Fruit fly (Drosophila melanogaster) Kc167 (cell line): ENCODE results near the gene Cdc23.
"Not testable (repeated sequence)": the region's sequence is repeated elsewhere in the genome, so short reads cannot be mapped to it uniquely, and the experiment has no call there.

Source experiments
- Myc ChIP-seq: fragments of >200 bp; optimal IDR thresholded peaks from 2 replicates; lab custom pipeline; 2017; ENCODE audit warnings: missing external identifiers
- Sin3A ChIP-seq: fragments of >200 bp; optimal IDR thresholded peaks from 2 replicates; lab custom pipeline; 2018; ENCODE audit warnings: missing external identifiers
- h ChIP-seq: fragments of >200 bp; optimal IDR thresholded peaks from 3 replicates; lab custom pipeline; 2018; ENCODE audit warnings: missing external identifiers
- insv ChIP-seq: fragments of >200 bp; optimal IDR thresholded peaks from 3 replicates; lab custom pipeline; 2018; ENCODE audit warnings: missing external identifiers
- psq ChIP-seq: fragments of >200 bp; optimal IDR thresholded peaks from 2 replicates; lab custom pipeline; 2017; ENCODE audit warnings: missing external identifiers
- ttk ChIP-seq: sonication (Bioruptor generic); optimal IDR thresholded peaks from 2 replicates; lab custom pipeline; 2017; ENCODE audit warnings: missing external identifiers

The Cdc23 gene

dm6 chr2L:20431210-20431609 lies 27.9 kb upstream of the Cdc23 start:
- TF ChIP-seq Sin3A (lab: Kevin White, UChicago) = no peak
- TF ChIP-seq h (lab: Kevin White, UChicago) = no peak
- TF ChIP-seq Myc (lab: Kevin White, UChicago) = no peak
- TF ChIP-seq psq (lab: Kevin White, UChicago) = no peak
- no peak for TF ChIP-seq ttk (lab: Kevin White, UChicago)
- TF ChIP-seq insv = no peak

- TF ChIP-seq ttk (lab: Kevin White, UChicago) = no peak
- no peak for TF ChIP-seq Sin3A (lab: Kevin White, UChicago)
- TF ChIP-seq psq (lab: Kevin White, UChicago) = no peak
Observed at dm6 chr2L:20434779-20435178, 24.4 kb upstream of the Cdc23 start.

DNA sequence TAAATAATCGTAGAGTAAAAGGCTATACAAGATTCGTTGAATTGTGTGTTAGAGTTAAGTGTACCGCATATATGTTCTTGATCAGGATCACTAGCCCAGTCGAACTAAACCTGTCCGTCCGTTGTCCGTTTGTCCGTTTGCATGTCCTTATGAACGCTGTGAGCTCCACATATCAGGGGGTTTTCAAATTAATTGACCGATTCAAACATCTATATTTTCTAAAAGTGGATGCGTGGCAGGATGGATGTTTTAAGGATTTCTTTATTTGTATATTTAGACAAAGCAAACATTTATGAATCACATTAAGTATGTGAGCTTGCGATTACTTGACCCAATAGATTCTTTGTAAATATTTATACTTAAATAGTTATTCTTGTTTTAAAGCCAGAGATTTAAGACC lies 23.9 kb upstream of the Cdc23 start:
- TF ChIP-seq h (lab: Kevin White, UChicago) = no peak
- no peak for TF ChIP-seq insv

- TF ChIP-seq Myc (lab: Kevin White, UChicago) (no peak), psq (lab: Kevin White, UChicago) (no peak), Sin3A (lab: Kevin White, UChicago) (no peak), h (lab: Kevin White, UChicago) (no peak), insv (no peak)
Observed at dm6 chr2L:20437873-20438272, 21.3 kb upstream of the Cdc23 start.

DNA sequence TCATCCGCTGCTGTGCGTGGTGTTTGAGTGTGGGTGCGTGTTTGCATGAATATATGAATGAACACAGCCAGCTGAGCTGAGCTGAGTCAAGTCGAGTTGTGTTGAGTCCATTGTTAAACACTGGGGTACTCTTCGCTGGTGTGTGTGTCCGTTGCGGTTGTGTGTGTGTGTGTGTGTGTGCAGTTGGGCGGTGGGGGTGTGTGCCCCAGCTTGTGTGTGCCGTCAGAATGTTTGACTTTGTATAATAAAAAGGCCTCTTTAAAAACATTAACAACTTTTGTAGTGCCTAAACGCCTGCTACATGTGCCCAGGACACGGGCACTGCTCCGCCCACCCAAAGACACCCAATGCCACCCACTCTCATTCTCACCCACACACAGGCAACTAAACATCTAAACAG lies 20.7 kb upstream of the Cdc23 start:
- TF ChIP-seq h (lab: Kevin White, UChicago) (no peak), psq (lab: Kevin White, UChicago) (no peak), ttk (lab: Kevin White, UChicago) (no peak), insv (no peak), Myc (lab: Kevin White, UChicago) (no peak), Sin3A (lab: Kevin White, UChicago) (no peak)

- not testable (repeated sequence) for TF ChIP-seq ttk, h, Myc (lab: Kevin White, UChicago)
Observed at dm6 chr2L:20449864-20450263, 9.3 kb upstream of the Cdc23 start, which contains the start of the genes CG31683 and CG31687. Gene CG31683, minus strand, starts transcription at chr2L:20449964. Gene CG31687, plus strand, starts transcription at chr2L:20450225.

dm6 chr2L:20463316-20463856 lies 4.2 kb downstream of the Cdc23 start, which contains the start of gene CG2493:
Gene CG2493, minus strand, starts transcription at chr2L:20463444.
- TF ChIP-seq h (lab: Kevin White, UChicago) (no peak), psq (lab: Kevin White, UChicago) (no peak), Myc (lab: Kevin White, UChicago) (no peak), ttk (lab: Kevin White, UChicago) (no peak), Sin3A (lab: Kevin White, UChicago) (no peak), insv (no peak)

- TF ChIP-seq Sin3A (lab: Kevin White, UChicago) = no peak
- no peak for TF ChIP-seq insv
- no peak for TF ChIP-seq ttk (lab: Kevin White, UChicago)
- TF ChIP-seq h (lab: Kevin White, UChicago) = no peak
- TF ChIP-seq psq (lab: Kevin White, UChicago) = no peak
- no peak for TF ChIP-seq Myc (lab: Kevin White, UChicago)
Observed at dm6 chr2L:20464385-20464784, 5.2 kb downstream of the Cdc23 start.

dm6 chr2L:20473285-20473684 lies 14.1 kb downstream of the Cdc23 start, which contains the start of gene CG43233:
Gene CG43233, minus strand, starts transcription at chr2L:20473385.
- TF ChIP-seq ttk (lab: Kevin White, UChicago) (no peak), h (lab: Kevin White, UChicago) (no peak), Myc (lab: Kevin White, UChicago) (no peak), insv (no peak), Sin3A (lab: Kevin White, UChicago) (no peak), psq (lab: Kevin White, UChicago) (no peak)

DNA sequence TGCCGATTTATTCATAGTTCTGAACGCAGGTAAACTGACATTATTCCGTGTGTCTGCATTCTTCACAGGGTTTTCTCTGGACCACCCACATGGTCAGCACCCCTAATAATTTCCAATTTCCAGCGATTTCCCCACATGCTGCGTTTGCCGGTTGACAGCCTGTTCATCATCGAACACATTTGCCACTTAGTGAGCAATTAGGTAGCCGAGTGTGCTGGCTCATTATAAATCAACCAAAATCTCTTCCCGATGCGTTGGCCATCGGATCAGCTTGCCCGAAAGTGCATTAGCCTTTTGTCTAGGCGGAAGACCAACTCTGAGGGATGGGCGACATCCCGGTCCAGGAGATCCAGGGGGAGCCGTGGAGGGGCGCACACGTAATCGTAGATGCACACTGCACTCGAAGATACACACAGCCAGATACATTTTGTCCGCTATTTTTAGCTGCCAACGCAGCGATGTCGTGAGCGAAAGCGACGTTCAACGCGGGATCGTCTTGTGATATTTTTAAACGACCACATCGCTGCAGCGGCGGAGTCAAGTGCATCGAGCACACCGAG lies 17.7 kb downstream of the Cdc23 start:
- TF ChIP-seq psq (lab: Kevin White, UChicago) (no peak), h (lab: Kevin White, UChicago) (no peak), insv (no peak), ttk (lab: Kevin White, UChicago) (no peak), Sin3A (lab: Kevin White, UChicago) (no peak), Myc (lab: Kevin White, UChicago) (no peak)

DNA sequence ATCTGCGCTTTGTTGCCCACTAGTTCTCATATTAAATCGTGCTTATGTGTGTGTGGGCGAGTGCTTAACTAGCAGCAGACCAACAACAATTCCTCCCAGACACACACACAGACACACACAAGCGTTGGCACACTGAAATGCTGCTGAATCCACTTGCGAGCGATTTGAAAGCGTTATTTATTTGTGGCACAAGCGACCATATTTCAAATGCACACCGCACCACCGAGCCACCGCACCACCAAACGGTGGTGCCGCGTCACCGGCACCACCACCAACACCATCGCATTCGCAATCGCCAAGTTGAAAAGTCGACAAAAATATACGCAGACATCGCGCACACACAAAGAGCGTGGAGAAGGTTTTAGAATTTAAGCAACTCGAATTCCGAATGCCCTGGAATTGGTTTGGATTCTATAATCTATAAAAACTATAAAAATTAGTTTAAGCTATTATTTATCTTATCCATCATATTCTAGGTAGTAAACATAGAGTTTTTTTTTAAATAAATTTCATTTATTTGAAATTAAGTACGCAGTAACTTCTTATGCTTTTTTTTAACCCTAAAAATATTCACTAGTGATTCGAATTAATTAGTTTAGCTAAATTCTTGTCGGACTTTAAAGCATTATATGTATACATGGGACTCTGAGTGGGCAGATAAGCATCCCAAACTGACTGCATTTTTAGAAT lies 19.6 kb downstream of the Cdc23 start:
- TF ChIP-seq h (lab: Kevin White, UChicago) (no peak), insv (no peak), Myc (lab: Kevin White, UChicago) (no peak), Sin3A (lab: Kevin White, UChicago) (no peak), psq (lab: Kevin White, UChicago) (no peak), ttk (lab: Kevin White, UChicago) (no peak)

dm6 chr2L:20479694-20480093 lies 20.6 kb downstream of the Cdc23 start:
- TF ChIP-seq Myc (lab: Kevin White, UChicago) (no peak), h (lab: Kevin White, UChicago) (no peak)
